Fruit fly (Drosophila melanogaster): ENCODE measurements around the gene CG13398.

CG13398 gene

DNA sequence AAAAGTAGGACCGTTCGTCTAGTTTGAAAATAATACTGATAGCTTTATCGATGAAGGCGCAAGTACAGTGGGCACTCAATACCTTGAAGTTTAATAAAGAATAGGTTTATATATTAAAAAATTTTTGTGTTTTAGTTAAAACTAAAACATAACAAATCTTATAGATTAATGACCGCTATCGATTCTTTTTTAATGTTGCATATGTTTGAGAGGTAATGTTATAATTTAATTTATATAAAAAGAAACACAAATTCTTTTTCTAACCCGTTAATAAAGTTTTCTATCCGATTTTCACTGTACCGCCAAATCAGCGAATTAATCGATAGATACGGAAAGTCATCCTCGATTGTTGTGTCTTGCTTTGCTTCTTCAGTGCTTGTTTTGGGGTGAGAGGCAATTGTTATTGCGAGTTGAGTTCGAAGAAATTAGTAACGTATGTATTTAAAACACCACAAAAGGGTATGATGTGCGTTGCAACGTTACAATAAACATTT lies 30.9 kb downstream of the CG13398 start, which contains the start of the genes Dad1 and CG13384 (continued):
- TF ChIP-seq wek (GFP tag; optimal IDR thresholded peaks at IDR 0.05): peak; percentile 15
- TF ChIP-seq CG6791 (GFP tag; IDR thresholded peaks at IDR 0.05; ENCODE audit: partially characterized antibody): no peak; the same call in 2 of the 3 replicates
- peak; percentile 65; the same call in 1 of the 2 replicates for TF ChIP-seq MBD-R2 (GFP tag; IDR thresholded peaks at IDR 0.05)
- TF ChIP-seq odd (GFP tag; optimal IDR thresholded peaks at IDR 0.05): peak; percentile 87
- peak; percentile 96 for TF ChIP-seq slbo (GFP tag; IDR thresholded peaks at IDR 0.05)
- no peak for TF ChIP-seq CG9609 (GFP tag; optimal IDR thresholded peaks at IDR 0.05)
- peak; percentile 47; the same call in 1 of the 2 replicates for TF ChIP-seq Bgb (GFP tag; IDR thresholded peaks at IDR 0.05; ENCODE audit: partially characterized antibody)
- TF ChIP-seq CG6689 (GFP tag; IDR thresholded peaks at IDR 0.05): peak; percentile 94
- peak; percentile 89 for TF ChIP-seq BtbVII (GFP tag; optimal IDR thresholded peaks at IDR 0.05)
- peak; percentile 91 for TF ChIP-seq CG11085 (GFP tag; IDR thresholded peaks at IDR 0.05)
- TF ChIP-seq CG1647 (GFP tag; optimal IDR thresholded peaks at IDR 0.05): peak; percentile 32
- TF ChIP-seq tgo (GFP tag; IDR thresholded peaks at IDR 0.05): peak; percentile 94
- TF ChIP-seq Drgx (GFP tag; IDR thresholded peaks at IDR 0.05): peak; percentile 85
- TF ChIP-seq CG12155 (GFP tag; optimal IDR thresholded peaks at IDR 0.05): peak; percentile 90
- peak; percentile 87 for TF ChIP-seq CG15011 (GFP tag; optimal IDR thresholded peaks at IDR 0.05)
- no peak for TF ChIP-seq CG11398 (GFP tag; optimal IDR thresholded peaks at IDR 0.05)
- peak; percentile 81 for TF ChIP-seq ttk (GFP tag; IDR thresholded peaks at IDR 0.05)
- peak; percentile 89 for TF ChIP-seq caup (GFP tag; optimal IDR thresholded peaks at IDR 0.05; ENCODE audit: severe bottlenecking)
- TF ChIP-seq Hr39 (optimal IDR thresholded peaks at IDR 0.05): no peak
- TF ChIP-seq CG10565 (GFP tag; optimal IDR thresholded peaks at IDR 0.05): peak; percentile 38
- no peak for TF ChIP-seq ac (GFP tag; optimal IDR thresholded peaks at IDR 0.05)
- peak in 1 of 2 experiments; percentile 92 for TF ChIP-seq Eip74EF (GFP tag; optimal IDR thresholded peaks at IDR 0.05)
- TF ChIP-seq CG6683 (GFP tag; optimal IDR thresholded peaks at IDR 0.05): peak; percentile 86
- peak; percentile 79 for TF ChIP-seq CG10321 (GFP tag; IDR thresholded peaks at IDR 0.05)
- TF ChIP-seq dm (GFP tag; optimal IDR thresholded peaks at IDR 0.05): peak; percentile 36
- peak; percentile 45 for TF ChIP-seq tup (GFP tag; optimal IDR thresholded peaks at IDR 0.05)
- peak; percentile 94 for TF ChIP-seq CG14014 (GFP tag; IDR thresholded peaks at IDR 0.05)
- TF ChIP-seq disco-r (GFP tag; optimal IDR thresholded peaks at IDR 0.05): no peak
- peak; percentile 69 for TF ChIP-seq CG9797 (GFP tag; optimal IDR thresholded peaks at IDR 0.05)
- TF ChIP-seq CG10366 (GFP tag; IDR thresholded peaks at IDR 0.05): peak; percentile 87
- TF ChIP-seq vnd (GFP tag; IDR thresholded peaks at IDR 0.05; ENCODE audit: partially characterized antibody): no peak
- TF ChIP-seq Side (GFP tag; optimal IDR thresholded peaks at IDR 0.05): no peak
- peak; percentile 92 for TF ChIP-seq CG1602 (GFP tag; optimal IDR thresholded peaks at IDR 0.05)
- 0 out of 3 replicates have a peak, but pooled peaks have one; percentile 62 for TF ChIP-seq CG2199 (GFP tag; IDR thresholded peaks at IDR 0.05)
- peak; percentile 95 for TF ChIP-seq lab (GFP tag; optimal IDR thresholded peaks at IDR 0.05)
- TF ChIP-seq Sox100B (GFP tag; optimal IDR thresholded peaks at IDR 0.05): peak; percentile 93
- TF ChIP-seq CG5245 (GFP tag; optimal IDR thresholded peaks at IDR 0.05): peak; percentile 79
- peak; percentile 63 for TF ChIP-seq Hmx (GFP tag; optimal IDR thresholded peaks at IDR 0.05)
- TF ChIP-seq CG9727 (GFP tag; optimal IDR thresholded peaks at IDR 0.05): peak; percentile 93
- TF ChIP-seq shn (GFP tag; optimal IDR thresholded peaks at IDR 0.05): peak; percentile 35
- TF ChIP-seq Fer3 (tag; optimal IDR thresholded peaks at IDR 0.05): peak; percentile 95
- peak; percentile 74 for TF ChIP-seq Oaz (GFP tag; IDR thresholded peaks at IDR 0.05)
- peak; percentile 85 for TF ChIP-seq CG18476 (GFP tag; optimal IDR thresholded peaks at IDR 0.05)
- TF ChIP-seq CG4404 (GFP tag; IDR thresholded peaks at IDR 0.05): peak; percentile 91
- TF ChIP-seq CG14860 (GFP tag; IDR thresholded peaks at IDR 0.05; ENCODE audit: partially characterized antibody): no peak
- TF ChIP-seq BEAF-32 (GFP tag; optimal IDR thresholded peaks at IDR 0.05): peak; percentile 68
- peak; percentile 39 for TF ChIP-seq CG8944 (GFP tag; optimal IDR thresholded peaks at IDR 0.05)
- peak; percentile 71 for TF ChIP-seq CG6254 (GFP tag; optimal IDR thresholded peaks at IDR 0.05)
- peak; percentile 91 for TF ChIP-seq CG1233 (GFP tag; optimal IDR thresholded peaks at IDR 0.05)
- TF ChIP-seq CG6765 (GFP tag; optimal IDR thresholded peaks at IDR 0.05): peak; percentile 94

Measured in whole organism, embryonic.